Worm (Caenorhabditis elegans) whole organism, young adult: ENCODE measurements around the gene T28B11.1.

Experiments
- F22D6.2 ChIP-seq: sonication (generic microtip); optimal IDR thresholded peaks from 2 replicates; lab custom pipeline; 2016; ENCODE audit warnings: mild to moderate bottlenecking, missing genetic modification characterization, missing compliant biosample characterization
- K11D2.4 ChIP-seq: fragments of 200-800 bp; sonication (Bioruptor generic); IDR thresholded peaks from 2 replicates; pipeline ENCODE4 v1.3.6; 2022; ENCODE audit warnings: missing genetic modification reagents, missing genetic modification characterization, missing compliant biosample characterization
- attf-6 ChIP-seq: fragments of 200-800 bp; sonication (Bioruptor generic); IDR thresholded peaks from 2 replicates; pipeline ENCODE4 v1.3.6; 2022; ENCODE audit warnings: missing genetic modification reagents, missing genetic modification characterization, missing compliant biosample characterization
- dpl-1 ChIP-seq: fragments of 150-350 bp; optimal IDR thresholded peaks from 2 replicates; lab custom pipeline; 2014; ENCODE audit warnings: missing biosample characterization, missing genetic modification reagents, missing genetic modification characterization
- egl-18 ChIP-seq: fragments of 200-800 bp; sonication (Bioruptor generic); IDR thresholded peaks from 2 replicates; pipeline ENCODE4 v1.3.6; 2022; ENCODE audit warnings: missing genetic modification reagents, missing genetic modification characterization, missing compliant biosample characterization
- let-607 ChIP-seq, 2 experiments: fragments of 200-800 bp in 1 of 2; sonication (Bioruptor generic) in 1 of 2; sonication (generic microtip) in 1 of 2; optimal IDR thresholded peaks; 2 replicates each; lab custom pipeline; 2016 to 2018; ENCODE audit warnings: mild to moderate bottlenecking in 2 of 2, missing compliant biosample characterization in 2 of 2, missing genetic modification characterization in 2 of 2, moderate library complexity in 2 of 2, missing genotype in 1 of 2
- lin-35 ChIP-seq, 3 experiments: fragments of 150-350 bp in 2 of 3; sonication (generic microtip) in 1 of 3; optimal IDR thresholded peaks; 2 replicates each; lab custom pipeline; 2014 to 2018; ENCODE audit warnings: missing biosample characterization in 3 of 3, missing genetic modification characterization in 3 of 3, missing genetic modification reagents in 3 of 3
- lin-40 ChIP-seq: sonication (generic microtip); optimal IDR thresholded peaks from 2 replicates; lab custom pipeline; 2016; ENCODE audit warnings: missing genetic modification characterization, mild to moderate bottlenecking, missing compliant biosample characterization, missing genotype, missing genetic modification reagents
- mcd-1 ChIP-seq: fragments of 200-800 bp; sonication (Bioruptor generic); IDR thresholded peaks from 2 replicates; pipeline ENCODE4 v1.3.6; 2022; ENCODE audit warnings: missing genetic modification reagents, missing genetic modification characterization, missing compliant biosample characterization
- nfyb-1 ChIP-seq: fragments of 200-800 bp; sonication (Bioruptor generic); IDR thresholded peaks from 2 replicates; pipeline ENCODE4 v1.3.6; 2022; ENCODE audit warnings: missing genetic modification reagents, missing genetic modification characterization, missing compliant biosample characterization
- nhr-90 ChIP-seq: sonication (generic microtip); optimal IDR thresholded peaks from 2 replicates; lab custom pipeline; 2016; ENCODE audit warnings: missing genotype, mild to moderate bottlenecking, missing genetic modification characterization, missing compliant biosample characterization
- pha-4 ChIP-seq: fragments of 150-350 bp; sonication (generic microtip); optimal IDR thresholded peaks from 2 replicates; lab custom pipeline; 2014; ENCODE audit warnings: missing biosample characterization, missing genetic modification reagents, missing genetic modification characterization
- repo-1 ChIP-seq: sonication (generic microtip); optimal IDR thresholded peaks from 2 replicates; lab custom pipeline; 2017; ENCODE audit warnings: mild to moderate bottlenecking, missing genetic modification characterization, missing compliant biosample characterization
- unc-62 ChIP-seq: fragments of 150-350 bp; optimal IDR thresholded peaks from 2 replicates; lab custom pipeline; 2014; ENCODE audit warnings: missing biosample characterization, missing genetic modification reagents, missing genetic modification characterization

ce11 chrV:10743649-10744048 is 11.4 kb upstream of the T28B11.1 start, which contains the start of gene srj-22:
- TF ChIP-seq pha-4 (tag; lab: Kevin White, UChicago) (no peak), let-607 (tag; optimal IDR thresholded peaks at IDR 0.05; lab: Kevin White, UChicago) (no peak), nhr-90 (tag; lab: Kevin White, UChicago) (no peak), dpl-1 (GFP tag; lab: Kevin White, UChicago) (no peak), K11D2.4 (no peak), F22D6.2 (no peak), lin-35 (GFP tag; optimal IDR thresholded peaks at IDR 0.05; lab: Kevin White, UChicago) (no peak), repo-1 (tag; lab: Kevin White, UChicago) (no peak), unc-62 (no peak), lin-40 (no peak), nfyb-1 (GFP tag; lab: Robert Waterston, UW) (no peak), mcd-1 (no peak), egl-18 (GFP tag; lab: Robert Waterston, UW) (no peak), attf-6 (GFP tag; lab: Robert Waterston, UW) (no peak)
